Fruit fly (Drosophila melanogaster) whole organism, adult: Measurements from ENCODE around the gene Tnks.

Source experiments
- CG11617 ChIP-seq: fragments of 200-800 bp; sonication (Bioruptor generic); optimal IDR thresholded peaks from 2 replicates; lab custom pipeline; 2017; ENCODE audit warnings: mild to moderate bottlenecking, missing biosample characterization, missing genetic modification reagents, missing genetic modification characterization
- CG12768 ChIP-seq: fragments of 200-800 bp; sonication (Bioruptor generic); optimal IDR thresholded peaks from 2 replicates; lab custom pipeline; 2017; ENCODE audit warnings: missing biosample characterization, missing genetic modification characterization, mild to moderate bottlenecking, moderate library complexity, missing genetic modification reagents
- CG14711 ChIP-seq: fragments of 200-800 bp; sonication (Bioruptor generic); optimal IDR thresholded peaks from 2 replicates; lab custom pipeline; 2018; ENCODE audit warnings: missing biosample characterization, mild to moderate bottlenecking, missing genetic modification characterization, moderate library complexity
- CG1620 ChIP-seq: fragments of 200-800 bp; sonication (Bioruptor generic); optimal IDR thresholded peaks from 2 replicates; lab custom pipeline; 2016; ENCODE audit warnings: missing biosample characterization, missing genetic modification characterization
- CG33017 ChIP-seq: fragments of 200-800 bp; sonication (Bioruptor generic); optimal IDR thresholded peaks from 2 replicates; lab custom pipeline; 2018; ENCODE audit warnings: missing biosample characterization, mild to moderate bottlenecking, missing genetic modification characterization, moderate library complexity
- CG5204 ChIP-seq: fragments of 200-800 bp; sonication (Bioruptor generic); optimal IDR thresholded peaks from 2 replicates; lab custom pipeline; 2016; ENCODE audit warnings: missing biosample characterization, missing genetic modification characterization
- CG7045 ChIP-seq: fragments of 200-800 bp; sonication (Bioruptor generic); optimal IDR thresholded peaks from 2 replicates; lab custom pipeline; 2017; ENCODE audit warnings: missing biosample characterization, mild to moderate bottlenecking, missing genetic modification characterization
- CG7101 ChIP-seq: fragments of 200-800 bp; sonication (Bioruptor generic); optimal IDR thresholded peaks from 2 replicates; lab custom pipeline; 2018; ENCODE audit warnings: missing biosample characterization, mild to moderate bottlenecking, missing genetic modification characterization, moderate library complexity
- Clk ChIP-seq: fragments of 200-800 bp; sonication (Bioruptor generic); optimal IDR thresholded peaks from 2 replicates; lab custom pipeline; 2017; ENCODE audit warnings: missing biosample characterization, missing genetic modification characterization
- Crg-1 ChIP-seq: fragments of 200-800 bp; sonication (Bioruptor generic); optimal IDR thresholded peaks from 2 replicates; lab custom pipeline; 2016; ENCODE audit warnings: missing biosample characterization, missing genetic modification characterization
- Hr96 ChIP-seq: fragments of 200-800 bp; sonication (Bioruptor generic); optimal IDR thresholded peaks from 2 replicates; lab custom pipeline; 2016; ENCODE audit warnings: missing biosample characterization, missing genetic modification characterization
- Mnt ChIP-seq: fragments of 200-800 bp; sonication (Bioruptor generic); optimal IDR thresholded peaks from 2 replicates; lab custom pipeline; 2016; ENCODE audit warnings: missing biosample characterization, mild to moderate bottlenecking, missing genetic modification characterization
- cic ChIP-seq: fragments of 200-800 bp; sonication (Bioruptor generic); optimal IDR thresholded peaks from 2 replicates; lab custom pipeline; 2017; ENCODE audit warnings: missing biosample characterization, mild to moderate bottlenecking, missing genetic modification characterization, moderate library complexity
- cnc ChIP-seq, 2 experiments: fragments of >200 bp; optimal IDR thresholded peaks; 2 replicates each; lab custom pipeline; 2017
- kay ChIP-seq: fragments of 200-800 bp; sonication (Bioruptor generic); peaks from one replicate; lab custom pipeline; 2016; ENCODE audit warnings: missing biosample characterization, missing genetic modification characterization, borderline replicate concordance
- ovo ChIP-seq: fragments of 200-800 bp; sonication (Bioruptor generic); optimal IDR thresholded peaks from 2 replicates; lab custom pipeline; 2016; ENCODE audit warnings: missing biosample characterization, missing genetic modification characterization
- pad ChIP-seq: fragments of 200-800 bp; sonication (Bioruptor generic); optimal IDR thresholded peaks from 3 replicates; lab custom pipeline; 2017; ENCODE audit warnings: missing biosample characterization, missing genetic modification characterization, mild to moderate bottlenecking, moderate library complexity, missing genetic modification reagents
- tj ChIP-seq: fragments of 200-800 bp; sonication (Bioruptor generic); optimal IDR thresholded peaks from 3 replicates; lab custom pipeline; 2017; ENCODE audit warnings: missing biosample characterization, mild to moderate bottlenecking, missing genetic modification characterization, moderate library complexity
- toe ChIP-seq: fragments of 200-800 bp; sonication (Bioruptor generic); optimal IDR thresholded peaks from 2 replicates; lab custom pipeline; 2016; ENCODE audit warnings: missing biosample characterization, missing genetic modification characterization

Gene Tnks

DNA sequence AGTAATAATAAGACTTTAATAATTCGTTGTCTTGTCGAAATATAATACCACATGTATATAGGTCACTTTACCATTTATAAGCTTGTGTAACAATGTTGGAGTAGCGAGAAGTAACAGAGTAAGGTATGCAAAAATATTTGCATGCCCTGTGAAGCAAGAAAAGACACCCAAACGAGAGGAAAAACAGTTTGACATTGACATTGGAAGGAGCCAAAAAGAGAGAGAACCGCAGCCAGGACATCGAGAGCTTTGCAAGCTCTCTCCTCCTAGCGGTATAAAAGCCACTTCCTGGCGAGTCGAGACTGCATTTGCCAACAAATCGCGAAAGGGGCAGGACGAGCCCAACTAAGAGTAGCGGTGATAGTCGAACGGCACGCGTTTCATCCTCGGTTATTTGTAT is 47.7 kb downstream of the Tnks start, which contains the start of gene CG5079:
CG5079 (plus strand) TSS at position 301 of the 400 bp plus-strand sequence.
- TF ChIP-seq CG1620, result no peak
- TF ChIP-seq CG12768 (GFP tag; lab: Kevin White, UChicago), result no peak
- no peak for TF ChIP-seq CG5204
- no peak for TF ChIP-seq Clk (GFP tag; lab: Kevin White, UChicago)
- TF ChIP-seq CG11617, result no peak
- TF ChIP-seq toe (GFP tag; lab: Kevin White, UChicago), result no peak
- no peak for TF ChIP-seq cnc (optimal IDR thresholded peaks at IDR 0.05; lab: Kevin White, UChicago)
- no peak for TF ChIP-seq Hr96 (GFP tag; lab: Kevin White, UChicago)
- no peak for TF ChIP-seq cic (GFP tag; lab: Kevin White, UChicago)
- TF ChIP-seq Crg-1, result no peak
- no peak for TF ChIP-seq CG33017 (tag; lab: Kevin White, UChicago)

DNA sequence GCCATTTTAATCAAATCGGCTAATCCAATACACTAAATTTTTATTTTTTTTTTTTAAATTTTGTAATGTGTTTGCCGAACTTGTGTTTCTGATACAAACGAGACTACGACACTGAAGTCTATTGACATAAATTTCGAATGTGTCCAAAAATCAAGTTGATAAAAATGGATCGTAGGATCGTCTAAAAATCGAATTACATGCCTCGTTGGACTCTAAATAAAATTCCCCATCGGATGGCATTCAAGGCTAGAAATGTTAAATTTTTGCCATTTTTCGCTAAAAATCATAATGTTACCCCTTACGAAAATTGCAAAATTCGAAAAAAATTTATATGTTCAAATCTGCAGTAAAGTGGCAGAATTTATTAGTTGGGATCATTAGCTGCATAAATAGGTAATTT is 52.1 kb downstream of the Tnks start, which contains the start of gene ymp:
ymp (minus strand) TSS at position 101 of the 400 bp plus-strand sequence.
- TF ChIP-seq kay (GFP tag; lab: Kevin White, UChicago) (no peak), Hr96 (GFP tag; lab: Kevin White, UChicago) (no peak), pad (GFP tag; lab: Kevin White, UChicago) (no peak), CG5204 (no peak), CG7101 (no peak), CG7045 (no peak), Clk (GFP tag; lab: Kevin White, UChicago) (no peak), ovo (GFP tag; lab: Kevin White, UChicago) (no peak), CG33017 (tag; lab: Kevin White, UChicago) (no peak), CG11617 (no peak), Crg-1 (no peak), CG12768 (GFP tag; lab: Kevin White, UChicago) (no peak), Mnt (GFP tag; lab: Kevin White, UChicago) (no peak), CG1620 (no peak), toe (GFP tag; lab: Kevin White, UChicago) (no peak), cic (GFP tag; lab: Kevin White, UChicago) (no peak), tj (no peak), CG14711 (tag; lab: Kevin White, UChicago) (no peak)
